Worm (Caenorhabditis elegans) whole organism, L2 larva: ENCODE results near the gene pudl-1.

Experiments used
- ceh-82 ChIP-seq: fragments of 150-350 bp; optimal IDR thresholded peaks from 2 replicates; lab custom pipeline; 2014; ENCODE audit warnings: missing biosample characterization, missing genetic modification characterization
- fos-1 ChIP-seq: fragments of 150-350 bp; optimal IDR thresholded peaks from 2 replicates; lab custom pipeline; 2014; ENCODE audit warnings: missing biosample characterization, missing genetic modification characterization
- nhr-25 ChIP-seq: fragments of 150-350 bp; sonication (generic microtip); optimal IDR thresholded peaks from 3 replicates; lab custom pipeline; 2014; ENCODE audit warnings: missing biosample characterization, missing genetic modification characterization
- snpc-4 ChIP-seq: fragments of 150-350 bp; optimal IDR thresholded peaks from 2 replicates; lab custom pipeline; 2014; ENCODE audit warnings: missing biosample characterization, missing genetic modification characterization
- unc-55 ChIP-seq: fragments of 150-350 bp; sonication (generic microtip); optimal IDR thresholded peaks from 3 replicates; lab custom pipeline; 2014; ENCODE audit warnings: missing biosample characterization, missing genetic modification reagents, missing genetic modification characterization

ce11 chrIV:2819633-2820032 lies 13.1 kb upstream of the pudl-1 start, which contains the start of gene Y54G2A.13:
- no peak for TF ChIP-seq nhr-25 (tag; lab: Kevin White, UChicago)
- TF ChIP-seq snpc-4: no peak
- TF ChIP-seq unc-55: no peak
- TF ChIP-seq ceh-82 (tag; lab: Kevin White, UChicago): no peak
- TF ChIP-seq fos-1: no peak
